Fruit fly (Drosophila melanogaster) whole organism, embryonic: ENCODE data around the gene RhoBTB.
A peak's percentile ranks its signal among the peaks of the same experiment; 100 is the strongest.

Experiments used
- Ada2b ChIP-seq: fragments of 200-800 bp; sonication (Bioruptor generic); IDR thresholded peaks from 2 replicates; pipeline ENCODE4 v1.3.6; 2022; ENCODE audit warnings: missing biosample characterization, missing genetic modification characterization
- Atf-2 ChIP-seq: fragments of 200-800 bp; sonication (Bioruptor generic); optimal IDR thresholded peaks from 2 replicates; lab custom pipeline; 2016; ENCODE audit warnings: missing biosample characterization, missing genetic modification characterization
- BtbVII ChIP-seq: fragments of 200-800 bp; sonication (Bioruptor generic); optimal IDR thresholded peaks from 3 replicates; lab custom pipeline; 2017; ENCODE audit warnings: missing biosample characterization, mild to moderate bottlenecking, missing genetic modification characterization
- CG10267 ChIP-seq: fragments of 200-800 bp; sonication (Bioruptor generic); optimal IDR thresholded peaks from 2 replicates; lab custom pipeline; 2018; ENCODE audit warnings: missing biosample characterization, mild to moderate bottlenecking, missing genetic modification characterization, moderate library complexity
- CG10366 ChIP-seq: fragments of 200-800 bp; sonication (Bioruptor generic); IDR thresholded peaks from 2 replicates; pipeline ENCODE4 v1.3.6; 2022; ENCODE audit warnings: missing biosample characterization, missing genetic modification characterization
- CG10565 ChIP-seq: fragments of 200-800 bp; sonication (Bioruptor generic); optimal IDR thresholded peaks from 3 replicates; lab custom pipeline; 2016; ENCODE audit warnings: missing biosample characterization, mild to moderate bottlenecking, missing genetic modification characterization
- CG13624 ChIP-seq: fragments of 200-800 bp; sonication (Bioruptor generic); optimal IDR thresholded peaks from 2 replicates; lab custom pipeline; 2016; ENCODE audit warnings: missing biosample characterization, missing genetic modification characterization
- CG1602 ChIP-seq: fragments of 200-800 bp; sonication (Bioruptor generic); optimal IDR thresholded peaks from 3 replicates; lab custom pipeline; 2016; ENCODE audit warnings: missing biosample characterization, missing genetic modification characterization
- CG17328 ChIP-seq: fragments of 200-800 bp; sonication (Bioruptor generic); IDR thresholded peaks from 2 replicates; pipeline ENCODE4 v1.3.6; 2022; ENCODE audit warnings: missing biosample characterization, missing genetic modification characterization
- CG17829 ChIP-seq: fragments of 200-800 bp; optimal IDR thresholded peaks from 2 replicates; lab custom pipeline; 2019; ENCODE audit warnings: missing biosample characterization, mild to moderate bottlenecking, missing genetic modification characterization, moderate library complexity
- CG1832 ChIP-seq: fragments of 200-800 bp; sonication (Bioruptor generic); optimal IDR thresholded peaks from 2 replicates; lab custom pipeline; 2017; ENCODE audit warnings: missing biosample characterization, mild to moderate bottlenecking, missing genetic modification characterization, inconsistent platforms
- CG18764 ChIP-seq: fragments of 200-800 bp; sonication (Bioruptor generic); optimal IDR thresholded peaks from 3 replicates; lab custom pipeline; 2016; ENCODE audit warnings: missing biosample characterization, missing genetic modification characterization
- CG32767 ChIP-seq: fragments of 200-800 bp; sonication (Bioruptor generic); IDR thresholded peaks from 2 replicates; pipeline ENCODE4 v1.3.6; 2022; ENCODE audit warnings: missing biosample characterization, missing genetic modification characterization
- CG32772 ChIP-seq: fragments of 200-800 bp; sonication (Bioruptor generic); IDR thresholded peaks from 2 replicates; pipeline ENCODE4 v1.3.6; 2022; ENCODE audit warnings: missing biosample characterization, missing genetic modification characterization
- CG3281 ChIP-seq: fragments of 200-800 bp; sonication (Bioruptor generic); optimal IDR thresholded peaks from 3 replicates; lab custom pipeline; 2017; ENCODE audit warnings: missing biosample characterization, mild to moderate bottlenecking, missing genetic modification characterization
- CG34224 ChIP-seq: fragments of 200-800 bp; sonication (Bioruptor generic); IDR thresholded peaks from 3 replicates; pipeline ENCODE4 v1.3.6; 2022; ENCODE audit warnings: missing biosample characterization, missing genetic modification characterization; ENCODE audit not compliant: partially characterized antibody
- CG42726 ChIP-seq: fragments of 200-800 bp; sonication (Bioruptor generic); IDR thresholded peaks from 2 replicates; pipeline ENCODE4 v1.3.6; 2022; ENCODE audit warnings: missing biosample characterization, missing genetic modification characterization; ENCODE audit not compliant: partially characterized antibody
- CG5953 ChIP-seq: fragments of 200-800 bp; sonication (Bioruptor generic); IDR thresholded peaks from 2 replicates; pipeline ENCODE4 v1.3.6; 2022; ENCODE audit warnings: missing biosample characterization, missing genetic modification characterization
- CG6272 ChIP-seq: fragments of 200-800 bp; sonication (Bioruptor generic); IDR thresholded peaks from 2 replicates; pipeline ENCODE4 v1.3.6; 2022; ENCODE audit warnings: missing biosample characterization, missing genetic modification characterization
- CG6689 ChIP-seq: fragments of 200-800 bp; sonication (Bioruptor generic); IDR thresholded peaks from 2 replicates; pipeline ENCODE4 v1.3.6; 2022; ENCODE audit warnings: missing biosample characterization, missing genetic modification characterization
- CG8478 ChIP-seq: fragments of >200 bp; optimal IDR thresholded peaks from 2 replicates; lab custom pipeline; 2018
- CG9609 ChIP-seq: fragments of 200-800 bp; sonication (Bioruptor generic); optimal IDR thresholded peaks from 3 replicates; lab custom pipeline; 2016; ENCODE audit warnings: missing biosample characterization, missing genetic modification characterization
- CG9932 ChIP-seq: fragments of 200-800 bp; sonication (Bioruptor generic); IDR thresholded peaks from 2 replicates; pipeline ENCODE4 v1.3.6; 2022; ENCODE audit warnings: missing biosample characterization, missing genetic modification characterization
- Dp ChIP-seq: fragments of 200-800 bp; sonication (Bioruptor generic); optimal IDR thresholded peaks from 2 replicates; lab custom pipeline; 2018; ENCODE audit warnings: missing biosample characterization, mild to moderate bottlenecking, missing genetic modification characterization, moderate library complexity
- Dref ChIP-seq: fragments of 200-800 bp; sonication (Bioruptor generic); IDR thresholded peaks from 2 replicates; pipeline ENCODE4 v1.3.6; 2022; ENCODE audit warnings: missing biosample characterization, missing genetic modification characterization
- Hmx ChIP-seq: fragments of 200-800 bp; sonication (Bioruptor generic); optimal IDR thresholded peaks from 2 replicates; lab custom pipeline; 2016; ENCODE audit warnings: missing biosample characterization, missing genetic modification characterization
- Hr39 ChIP-seq: fragments of >200 bp; optimal IDR thresholded peaks from 2 replicates; lab custom pipeline; 2017
- Hr51 ChIP-seq, 2 experiments: fragments of 200-800 bp; sonication (Bioruptor generic); optimal IDR thresholded peaks; 2 replicates in 1 of 2; 3 replicates in 1 of 2; lab custom pipeline; 2016 to 2018; ENCODE audit warnings: missing biosample characterization in 2 of 2, missing genetic modification characterization in 2 of 2, mild to moderate bottlenecking in 1 of 2, moderate library complexity in 1 of 2
- Hsf ChIP-seq: fragments of 200-800 bp; sonication (Bioruptor generic); optimal IDR thresholded peaks from 3 replicates; lab custom pipeline; 2016; ENCODE audit warnings: missing biosample characterization, missing genetic modification characterization
- Mrtf ChIP-seq: fragments of 200-800 bp; sonication (Bioruptor generic); IDR thresholded peaks from 3 replicates; pipeline ENCODE4 v1.3.6; 2022; ENCODE audit warnings: missing biosample characterization, missing genetic modification characterization
- NK7.1 ChIP-seq: fragments of 200-800 bp; sonication (Bioruptor generic); optimal IDR thresholded peaks from 3 replicates; lab custom pipeline; 2016; ENCODE audit warnings: missing biosample characterization, missing genetic modification characterization
- Ssrp ChIP-seq: fragments of 200-800 bp; sonication (Bioruptor generic); optimal IDR thresholded peaks from 2 replicates; lab custom pipeline; 2018; ENCODE audit warnings: missing biosample characterization, mild to moderate bottlenecking, missing genetic modification characterization, moderate library complexity
- Tbp ChIP-seq: fragments of >200 bp; optimal IDR thresholded peaks from 2 replicates; lab custom pipeline; 2018; ENCODE audit warnings: missing biosample characterization, missing genetic modification characterization
- ab ChIP-seq: fragments of 200-800 bp; sonication (Bioruptor generic); optimal IDR thresholded peaks from 2 replicates; lab custom pipeline; 2016; ENCODE audit warnings: missing biosample characterization, missing genetic modification characterization
- ash1 ChIP-seq: fragments of 200-800 bp; sonication (Bioruptor generic); optimal IDR thresholded peaks from 2 replicates; lab custom pipeline; 2018; ENCODE audit warnings: missing biosample characterization, mild to moderate bottlenecking, missing genetic modification characterization
- cad ChIP-seq: fragments of >200 bp; optimal IDR thresholded peaks from 2 replicates; lab custom pipeline; 2017; ENCODE audit warnings: missing biosample characterization, missing genetic modification characterization
- chinmo ChIP-seq: fragments of 200-800 bp; sonication (Bioruptor generic); IDR thresholded peaks from 4 replicates; pipeline ENCODE4 v1.3.6; 2022; ENCODE audit warnings: missing biosample characterization, missing genetic modification characterization; ENCODE audit not compliant: partially characterized antibody
- emc ChIP-seq: fragments of 200-800 bp; sonication (Bioruptor generic); optimal IDR thresholded peaks from 2 replicates; lab custom pipeline; 2016; ENCODE audit warnings: missing biosample characterization, missing genetic modification characterization
- ind ChIP-seq: fragments of 200-800 bp; sonication (Bioruptor generic); optimal IDR thresholded peaks from 3 replicates; lab custom pipeline; 2016; ENCODE audit warnings: missing biosample characterization, missing genetic modification characterization
- lab ChIP-seq: fragments of 200-800 bp; sonication (Bioruptor generic); optimal IDR thresholded peaks from 3 replicates; lab custom pipeline; 2017; ENCODE audit warnings: missing biosample characterization, missing genetic modification characterization, mild to moderate bottlenecking, moderate library complexity, missing genetic modification reagents
- lola ChIP-seq, 3 experiments: fragments of >200 bp in 2 of 3; fragments of 200-800 bp in 1 of 3; sonication (Bioruptor generic) in 1 of 3; optimal IDR thresholded peaks; 2 replicates each; lab custom pipeline; 2017 to 2019; ENCODE audit warnings: missing biosample characterization in 3 of 3, missing genetic modification characterization in 3 of 3, mild to moderate bottlenecking in 1 of 3, moderate library complexity in 1 of 3
- mld ChIP-seq: fragments of 200-800 bp; sonication (Bioruptor generic); IDR thresholded peaks from 3 replicates; pipeline ENCODE4 v1.3.6; 2022; ENCODE audit warnings: missing biosample characterization, missing genetic modification characterization; ENCODE audit not compliant: partially characterized antibody
- pb ChIP-seq: fragments of 200-800 bp; sonication (Bioruptor generic); optimal IDR thresholded peaks from 3 replicates; lab custom pipeline; 2016; ENCODE audit warnings: missing biosample characterization, missing genetic modification characterization
- pfk ChIP-seq: fragments of 200-800 bp; sonication (Bioruptor generic); optimal IDR thresholded peaks from 2 replicates; lab custom pipeline; 2018; ENCODE audit warnings: missing biosample characterization, mild to moderate bottlenecking, missing genetic modification characterization, moderate library complexity
- pnt ChIP-seq: fragments of 200-800 bp; sonication (Bioruptor generic); optimal IDR thresholded peaks from 3 replicates; lab custom pipeline; 2016; ENCODE audit warnings: missing biosample characterization, missing genetic modification characterization
- pum ChIP-seq: fragments of 200-800 bp; sonication (Bioruptor generic); optimal IDR thresholded peaks from 2 replicates; lab custom pipeline; 2016; ENCODE audit warnings: missing biosample characterization, missing genetic modification characterization
- ranshi ChIP-seq: fragments of 200-800 bp; sonication (Bioruptor generic); IDR thresholded peaks from 2 replicates; pipeline ENCODE4 v1.3.6; 2022; ENCODE audit warnings: missing biosample characterization, missing genetic modification characterization
- sens-2 ChIP-seq: fragments of 200-800 bp; sonication (Bioruptor generic); IDR thresholded peaks from 2 replicates; pipeline ENCODE4 v1.3.6; 2022; ENCODE audit warnings: missing biosample characterization, missing genetic modification characterization
- tna ChIP-seq: fragments of 200-800 bp; sonication (Bioruptor generic); IDR thresholded peaks from 2 replicates; pipeline ENCODE4 v1.3.6; 2022; ENCODE audit warnings: missing biosample characterization, missing genetic modification characterization; ENCODE audit not compliant: partially characterized antibody
- wor ChIP-seq: fragments of 200-800 bp; sonication (Bioruptor generic); IDR thresholded peaks from 2 replicates; pipeline ENCODE4 v1.3.6; 2022; ENCODE audit warnings: missing biosample characterization, missing genetic modification characterization
- zen ChIP-seq: fragments of 200-800 bp; sonication (Bioruptor generic); optimal IDR thresholded peaks from 3 replicates; lab custom pipeline; 2018; ENCODE audit warnings: missing biosample characterization, mild to moderate bottlenecking, missing genetic modification characterization, moderate library complexity

RhoBTB gene

dm6 chr3L:20399550-20400109 lies 23.6 kb downstream of the RhoBTB start (continued):
- TF ChIP-seq CG3281 (GFP tag; lab: Kevin White, UChicago) (peak; percentile 87), ab (GFP tag; lab: Kevin White, UChicago) (peak; percentile 82), Atf-2 (GFP tag; lab: Kevin White, UChicago) (peak; percentile 81), zen (tag; lab: Kevin White, UChicago) (peak; percentile 72), pb (GFP tag; lab: Kevin White, UChicago) (peak; percentile 81), emc (GFP tag; lab: Kevin White, UChicago) (peak; percentile 41), pnt (peak; percentile 60), Dp (GFP tag; lab: Kevin White, UChicago) (peak; percentile 3), Hmx (GFP tag; lab: Kevin White, UChicago) (peak; percentile 54), Mrtf (GFP tag; lab: Robert Waterston, UW) (peak; percentile 78), CG17328 (GFP tag; lab: Robert Waterston, UW) (peak; percentile 58), ranshi (GFP tag; lab: Robert Waterston, UW) (peak; percentile 73), CG9609 (GFP tag; lab: Kevin White, UChicago) (peak; percentile 73), CG6689 (peak; percentile 88), CG32767 (GFP tag; lab: Robert Waterston, UW) (peak; percentile 77), Dref (GFP tag; lab: Robert Waterston, UW) (peak; percentile 33; the same call in 1 of the 2 replicates), CG34224 (GFP tag; lab: Robert Waterston, UW) (no peak), CG10267 (peak; percentile 79), Ssrp (tag; lab: Kevin White, UChicago) (peak; percentile 83), CG10366 (GFP tag; lab: Robert Waterston, UW) (peak; percentile 78), NK7.1 (peak; percentile 63), CG18764 (GFP tag; lab: Kevin White, UChicago) (peak; percentile 79), CG1602 (GFP tag; lab: Kevin White, UChicago) (peak; percentile 81), tna (GFP tag; lab: Robert Waterston, UW) (no peak), CG1832 (GFP tag; lab: Kevin White, UChicago) (no peak), lola (GFP tag; optimal IDR thresholded peaks at IDR 0.05; lab: Kevin White, UChicago) (peak in 1 of 3 experiments; percentile 81), CG13624 (peak; percentile 77), CG6272 (peak; percentile 73), Hr39 (lab: Kevin White, UChicago) (no peak), sens-2 (no peak; the same call in 1 of the 2 replicates), CG42726 (GFP tag; lab: Robert Waterston, UW) (no peak), lab (GFP tag; lab: Kevin White, UChicago) (peak; percentile 92), Hr51 (GFP tag; optimal IDR thresholded peaks at IDR 0.05; lab: Kevin White, UChicago) (peak; percentile 75 to 95), mld (GFP tag; lab: Robert Waterston, UW) (no peak), CG10565 (GFP tag; lab: Kevin White, UChicago) (no peak), CG17829 (tag; lab: Kevin White, UChicago) (peak; percentile 87), chinmo (GFP tag; lab: Robert Waterston, UW) (no peak), wor (GFP tag; lab: Robert Waterston, UW) (peak; percentile 59), pfk (GFP tag; lab: Kevin White, UChicago) (peak; percentile 40), ash1 (no peak), cad (GFP tag; lab: Kevin White, UChicago) (no peak), pum (GFP tag; lab: Kevin White, UChicago) (peak; percentile 56), Tbp (GFP tag; lab: Kevin White, UChicago) (no peak), CG5953 (GFP tag; lab: Robert Waterston, UW) (peak; percentile 68), Ada2b (GFP tag; lab: Robert Waterston, UW) (peak; percentile 80), ind (peak; percentile 88), Hsf (GFP tag; lab: Kevin White, UChicago) (peak; percentile 87), CG32772 (GFP tag; lab: Robert Waterston, UW) (peak; percentile 66), CG9932 (GFP tag; lab: Robert Waterston, UW) (peak; percentile 90), CG8478 (no peak), BtbVII (GFP tag; lab: Kevin White, UChicago) (peak; percentile 78)
